Fruit fly (Drosophila melanogaster): ENCODE data around the gene Gr28b.

Gr28b gene

DNA sequence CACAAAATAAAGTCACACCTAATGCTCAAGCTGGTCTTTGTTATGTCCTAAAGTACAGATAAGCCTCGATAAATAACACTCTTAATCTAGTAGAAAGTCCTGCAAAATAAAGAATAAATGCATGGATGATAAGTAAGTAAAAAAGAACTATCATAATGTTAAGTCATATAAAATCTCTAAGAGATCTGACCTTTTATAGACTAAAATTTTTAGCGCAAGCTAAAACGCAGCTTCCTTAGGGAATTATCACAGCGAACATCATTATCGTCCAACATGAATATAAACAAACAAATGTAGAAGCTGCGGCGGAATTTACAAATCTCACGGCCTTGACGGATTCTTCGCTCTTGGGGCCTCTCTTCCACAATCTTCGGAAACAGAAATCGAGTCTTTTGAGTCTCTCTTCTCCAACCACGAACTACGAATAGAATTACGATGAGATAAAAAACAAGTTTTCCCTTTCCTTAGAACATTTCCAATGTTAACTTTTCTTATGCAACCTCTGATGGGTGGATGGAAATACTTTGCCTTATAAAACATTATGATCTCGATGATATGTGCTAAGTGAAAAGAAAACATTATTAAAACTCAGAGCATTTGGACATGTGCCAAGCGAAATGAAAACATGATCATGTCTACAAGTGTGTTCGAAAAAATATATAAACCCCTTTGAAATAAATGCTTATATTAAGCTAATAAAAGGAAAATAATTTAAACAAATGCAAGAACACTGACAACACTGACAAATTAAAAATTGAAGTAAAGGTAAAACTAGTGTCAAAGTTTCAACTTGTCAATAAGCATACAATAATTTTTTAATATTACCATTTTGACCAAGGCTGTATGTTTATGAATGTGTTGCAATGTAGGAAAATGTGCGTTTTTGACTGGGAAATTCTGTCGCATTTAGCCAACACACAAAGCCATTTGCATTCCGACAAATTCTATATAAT is 32.6 kb upstream of the Gr28b start (continued):
- peak; percentile 9 for TF ChIP-seq Ssrp (tag; optimal IDR thresholded peaks at IDR 0.05)
- peak; percentile 47 for TF ChIP-seq esg (GFP tag; conservative IDR thresholded peaks at IDR 0.05)
- TF ChIP-seq fru (optimal IDR thresholded peaks at IDR 0.05) = no peak
- no peak for TF ChIP-seq usp (GFP tag; optimal IDR thresholded peaks at IDR 0.05)
- peak; percentile 34 for TF ChIP-seq phol (tag; optimal IDR thresholded peaks at IDR 0.05)
- TF ChIP-seq CG10543 (GFP tag; optimal IDR thresholded peaks at IDR 0.05) = peak; percentile 16
- TF ChIP-seq H2.0 (GFP tag; IDR thresholded peaks at IDR 0.05) = peak; percentile 28; the same call in 1 of the 2 replicates
- no peak for TF ChIP-seq Drgx (GFP tag; IDR thresholded peaks at IDR 0.05)
- no peak for TF ChIP-seq CG9437 (GFP tag; optimal IDR thresholded peaks at IDR 0.05)
- peak; percentile 17 for TF ChIP-seq mam (GFP tag; optimal IDR thresholded peaks at IDR 0.05)
- no peak for TF ChIP-seq gcm2 (GFP tag; optimal IDR thresholded peaks at IDR 0.05)
- TF ChIP-seq H15 (GFP tag; IDR thresholded peaks at IDR 0.05) = no peak
- TF ChIP-seq caup (GFP tag; optimal IDR thresholded peaks at IDR 0.05; ENCODE audit: severe bottlenecking) = no peak
- TF ChIP-seq dmrt99B (tag; optimal IDR thresholded peaks at IDR 0.05) = peak; percentile 61
- TF ChIP-seq CG10267 (tag; optimal IDR thresholded peaks at IDR 0.05) = peak; percentile 10
- no peak for TF ChIP-seq CG11398 (GFP tag; optimal IDR thresholded peaks at IDR 0.05)
- TF ChIP-seq CG11085 (GFP tag; IDR thresholded peaks at IDR 0.05) = no peak
- no peak for TF ChIP-seq CG5245 (GFP tag; optimal IDR thresholded peaks at IDR 0.05)
- no peak for TF ChIP-seq Nf-YA (GFP tag; IDR thresholded peaks at IDR 0.05)
- no peak for TF ChIP-seq Tbp (GFP tag; optimal IDR thresholded peaks at IDR 0.05)
- TF ChIP-seq Dad (GFP tag; optimal IDR thresholded peaks at IDR 0.05) = no peak
- peak; percentile 57 for TF ChIP-seq gro (GFP tag; optimal IDR thresholded peaks at IDR 0.05)
- TF ChIP-seq chn (GFP tag; optimal IDR thresholded peaks at IDR 0.05) = peak; percentile 10
- TF ChIP-seq CG13894 (tag; optimal IDR thresholded peaks at IDR 0.05) = no peak
- TF ChIP-seq CG8924 (tag; optimal IDR thresholded peaks at IDR 0.05) = peak; percentile 78
- TF ChIP-seq Poxn (GFP tag; IDR thresholded peaks at IDR 0.05) = 0 out of 2 replicates have a peak, but pooled peaks have one; percentile 22
- TF ChIP-seq eve (GFP tag; optimal IDR thresholded peaks at IDR 0.05) = peak in 1 of 2 experiments; percentile 55
- TF ChIP-seq repo (GFP tag; optimal IDR thresholded peaks at IDR 0.05) = no peak
- TF ChIP-seq Atf6 (GFP tag; IDR thresholded peaks at IDR 0.05) = peak; percentile 71
- TF ChIP-seq inv (GFP tag; IDR thresholded peaks at IDR 0.05; ENCODE audit: partially characterized antibody) = no peak
- TF ChIP-seq az2 (GFP tag; optimal IDR thresholded peaks at IDR 0.05) = peak; percentile 43
- TF ChIP-seq Mad (GFP tag; optimal IDR thresholded peaks at IDR 0.05) = no peak
- TF ChIP-seq Spps (tag; optimal IDR thresholded peaks at IDR 0.05) = no peak
- no peak for TF ChIP-seq CG12942 (GFP tag; optimal IDR thresholded peaks at IDR 0.05)
- no peak for TF ChIP-seq CG17612 (GFP tag; IDR thresholded peaks at IDR 0.05)

- TF ChIP-seq CG18619 (GFP tag; optimal IDR thresholded peaks at IDR 0.05) (no peak), CG9437 (GFP tag; optimal IDR thresholded peaks at IDR 0.05) (no peak), CG10565 (GFP tag; optimal IDR thresholded peaks at IDR 0.05) (no peak), eyg (GFP tag; optimal IDR thresholded peaks at IDR 0.05) (no peak), CG10431 (GFP tag; optimal IDR thresholded peaks at IDR 0.05) (no peak), Stat92E (GFP tag; optimal IDR thresholded peaks at IDR 0.05) (no peak), CG14014 (GFP tag; IDR thresholded peaks at IDR 0.05) (0 out of 2 replicates have a peak, but pooled peaks have one; percentile 26), CG31224 (GFP tag; IDR thresholded peaks at IDR 0.05) (no peak), CG3726 (GFP tag; IDR thresholded peaks at IDR 0.05) (no peak), Med (GFP tag) (peak; percentile 63), sens (GFP tag) (peak; percentile 77), PHDP (tag; optimal IDR thresholded peaks at IDR 0.05) (no peak), Chrac-16 (GFP tag; optimal IDR thresholded peaks at IDR 0.05) (no peak), kah (GFP tag; optimal IDR thresholded peaks at IDR 0.05) (no peak), sd (tag; optimal IDR thresholded peaks at IDR 0.05) (peak; percentile 45), seq (GFP tag; IDR thresholded peaks at IDR 0.05) (0 out of 2 replicates have a peak, but pooled peaks have one; percentile 14)
Measured at dm6 chr2L:7493444-7493843, 31.4 kb upstream of the Gr28b start.
